Worm (Caenorhabditis elegans) whole organism, L4 larva: ENCODE results near the gene bcmo-1.
A peak's percentile ranks its signal among the peaks of the same experiment; 100 is the strongest.

ENCODE experiments used
- F10B5.3 ChIP-seq: sonication (generic microtip); optimal IDR thresholded peaks from 2 replicates; lab custom pipeline; 2016; ENCODE audit warnings: mild to moderate bottlenecking, missing genetic modification characterization, missing compliant biosample characterization
- F37D6.2 ChIP-seq: sonication (generic microtip); optimal IDR thresholded peaks from 2 replicates; lab custom pipeline; 2016; ENCODE audit warnings: mild to moderate bottlenecking, missing genetic modification characterization, missing compliant biosample characterization
- F49E8.2 ChIP-seq: sonication (generic microtip); optimal IDR thresholded peaks from 2 replicates; lab custom pipeline; 2016; ENCODE audit warnings: missing compliant biosample characterization, mild to moderate bottlenecking, missing genetic modification characterization, borderline replicate concordance
- Y48G9A.11 ChIP-seq: fragments of 200-800 bp; sonication (Bioruptor generic); IDR thresholded peaks from 2 replicates; pipeline ENCODE4 v1.3.6; 2022; ENCODE audit warnings: missing genetic modification reagents, missing genetic modification characterization, missing compliant biosample characterization
- Y75B8A.6 ChIP-seq: fragments of 200-800 bp; sonication (Bioruptor generic); IDR thresholded peaks from 2 replicates; pipeline ENCODE4 v1.3.6; 2022; ENCODE audit warnings: missing genetic modification reagents, missing genetic modification characterization, missing compliant biosample characterization
- aha-1 ChIP-seq: fragments of 150-350 bp; peaks from one replicate; lab custom pipeline; 2014; ENCODE audit warnings: missing biosample characterization, missing genetic modification characterization
- aly-2 ChIP-seq: sonication (generic microtip); optimal IDR thresholded peaks from 2 replicates; lab custom pipeline; 2018; ENCODE audit warnings: missing biosample characterization, missing genetic modification characterization
- ama-1 ChIP-seq: fragments of 150-350 bp; optimal IDR thresholded peaks from 2 replicates; lab custom pipeline; 2014; ENCODE audit warnings: inconsistent platforms, mixed read lengths
- arid-1 ChIP-seq: fragments of 200-800 bp; sonication (Bioruptor generic); conservative IDR thresholded peaks from 2 replicates; pipeline ENCODE4 v1.3.6; 2022; ENCODE audit warnings: missing genetic modification reagents, missing genetic modification characterization, missing compliant biosample characterization
- ceh-32 ChIP-seq: sonication (generic microtip); optimal IDR thresholded peaks from 2 replicates; lab custom pipeline; 2016; ENCODE audit warnings: mild to moderate bottlenecking, missing genetic modification characterization, missing compliant biosample characterization; ENCODE audit not compliant: poor library complexity
- ceh-44 ChIP-seq: fragments of 200-800 bp; sonication (Bioruptor generic); IDR thresholded peaks from 2 replicates; pipeline ENCODE4 v1.3.6; 2022; ENCODE audit warnings: missing genetic modification reagents, missing genetic modification characterization, missing compliant biosample characterization
- ceh-82 ChIP-seq: sonication (generic microtip); optimal IDR thresholded peaks from 2 replicates; lab custom pipeline; 2017; ENCODE audit warnings: missing biosample characterization, missing genetic modification characterization
- ces-1 ChIP-seq: fragments of 150-350 bp; sonication (generic microtip); optimal IDR thresholded peaks from 4 replicates; lab custom pipeline; 2014; ENCODE audit warnings: missing biosample characterization, missing genetic modification reagents, missing genetic modification characterization
- daf-12 ChIP-seq: fragments of 150-350 bp; optimal IDR thresholded peaks from 2 replicates; lab custom pipeline; 2014; ENCODE audit warnings: missing biosample characterization, missing genetic modification reagents, missing genetic modification characterization
- daf-16 ChIP-seq, 3 experiments: sonication (generic microtip); optimal IDR thresholded peaks; 2 replicates each; lab custom pipeline; 2016 to 2017; ENCODE audit warnings: missing genetic modification characterization in 3 of 3, missing genetic modification reagents in 3 of 3, mild to moderate bottlenecking in 2 of 3, missing compliant biosample characterization in 2 of 3, missing biosample characterization in 1 of 3, moderate library complexity in 1 of 3
- daf-8 ChIP-seq: fragments of 200-800 bp; sonication (Bioruptor generic); IDR thresholded peaks from 2 replicates; pipeline ENCODE4 v1.3.6; 2022; ENCODE audit warnings: missing genetic modification characterization, missing compliant biosample characterization
- dmd-6 ChIP-seq: fragments of 200-800 bp; sonication (Bioruptor generic); IDR thresholded peaks from 2 replicates; pipeline ENCODE4 v1.3.6; 2022; ENCODE audit warnings: missing genetic modification reagents, missing genetic modification characterization, missing compliant biosample characterization
- dmd-9 ChIP-seq: fragments of 200-800 bp; sonication (Bioruptor generic); IDR thresholded peaks from 2 replicates; pipeline ENCODE4 v1.3.6; 2022; ENCODE audit warnings: missing genetic modification reagents, missing genetic modification characterization, missing compliant biosample characterization
- duxl-1 ChIP-seq: sonication (generic microtip); optimal IDR thresholded peaks from 2 replicates; lab custom pipeline; 2016; ENCODE audit warnings: mild to moderate bottlenecking, missing genetic modification characterization, moderate library complexity, missing compliant biosample characterization; ENCODE audit not compliant: poor library complexity
- egl-43 ChIP-seq: fragments of 200-800 bp; sonication (Bioruptor generic); IDR thresholded peaks from 2 replicates; pipeline ENCODE4 v1.3.6; 2022; ENCODE audit warnings: missing genetic modification reagents, missing genetic modification characterization, missing compliant biosample characterization
- fos-1 ChIP-seq: fragments of 150-350 bp; optimal IDR thresholded peaks from 2 replicates; lab custom pipeline; 2014; ENCODE audit warnings: missing biosample characterization, missing genetic modification characterization
- jun-1 ChIP-seq: fragments of 150-350 bp; optimal IDR thresholded peaks from 2 replicates; lab custom pipeline; 2014; ENCODE audit warnings: missing biosample characterization, missing genetic modification reagents, missing genetic modification characterization
- lin-29 ChIP-seq: fragments of 200-800 bp; sonication (Bioruptor generic); IDR thresholded peaks from 2 replicates; pipeline ENCODE4 v1.3.6; 2022; ENCODE audit warnings: missing genetic modification reagents, missing genetic modification characterization, missing compliant biosample characterization
- lin-38 ChIP-seq: fragments of 200-800 bp; sonication (Bioruptor generic); IDR thresholded peaks from 2 replicates; pipeline ENCODE4 v1.3.6; 2022; ENCODE audit warnings: missing genetic modification reagents, missing genetic modification characterization, missing compliant biosample characterization
- lin-39 ChIP-seq: fragments of 150-350 bp; optimal IDR thresholded peaks from 2 replicates; lab custom pipeline; 2014; ENCODE audit warnings: missing biosample characterization, missing genetic modification reagents, missing genetic modification characterization
- lir-3 ChIP-seq: sonication (generic microtip); optimal IDR thresholded peaks from 2 replicates; lab custom pipeline; 2016; ENCODE audit warnings: mild to moderate bottlenecking, missing genetic modification characterization, missing compliant biosample characterization
- lsy-2 ChIP-seq, 2 experiments: fragments of 150-350 bp in 1 of 2; sonication (generic microtip) in 1 of 2; optimal IDR thresholded peaks; 2 replicates each; lab custom pipeline; 2014 to 2017; ENCODE audit warnings: missing biosample characterization in 2 of 2, missing genetic modification characterization in 2 of 2
- madf-5 ChIP-seq, 2 experiments: fragments of 200-800 bp; sonication (Bioruptor generic); IDR thresholded peaks; 2 replicates each; pipeline ENCODE4 v1.3.6; 2022; ENCODE audit warnings: missing compliant biosample characterization in 2 of 2, missing genetic modification characterization in 2 of 2
- mdl-1 ChIP-seq, 2 experiments: fragments of 150-350 bp in 1 of 2; sonication (generic microtip) in 1 of 2; optimal IDR thresholded peaks; 2 replicates each; lab custom pipeline; 2014 to 2017; ENCODE audit warnings: missing biosample characterization in 2 of 2, missing genetic modification characterization in 2 of 2
- mes-2 ChIP-seq: sonication (generic microtip); optimal IDR thresholded peaks from 2 replicates; lab custom pipeline; 2016; ENCODE audit warnings: missing genotype, mild to moderate bottlenecking, missing genetic modification characterization, missing compliant biosample characterization; ENCODE audit not compliant: poor library complexity, severe bottlenecking
- mxl-2 ChIP-seq: fragments of 200-800 bp; sonication (Bioruptor generic); conservative IDR thresholded peaks from 2 replicates; pipeline ENCODE4 v1.3.6; 2022; ENCODE audit warnings: missing genetic modification reagents, missing genetic modification characterization, missing compliant biosample characterization
- mxl-3 ChIP-seq: fragments of 200-800 bp; sonication (Bioruptor generic); optimal IDR thresholded peaks from 2 replicates; lab custom pipeline; 2018; ENCODE audit warnings: mild to moderate bottlenecking, missing genetic modification characterization, missing compliant biosample characterization
- nhr-102 ChIP-seq: sonication (generic microtip); optimal IDR thresholded peaks from 2 replicates; lab custom pipeline; 2016; ENCODE audit warnings: mild to moderate bottlenecking, missing genetic modification characterization, moderate library complexity, missing compliant biosample characterization
- nhr-11 ChIP-seq: fragments of 150-350 bp; optimal IDR thresholded peaks from 2 replicates; lab custom pipeline; 2014; ENCODE audit warnings: missing biosample characterization, missing genetic modification characterization
- nhr-28 ChIP-seq: fragments of 150-350 bp; optimal IDR thresholded peaks from 2 replicates; lab custom pipeline; 2014; ENCODE audit warnings: missing biosample characterization, missing genetic modification characterization
- nhr-41 ChIP-seq: fragments of 200-800 bp; sonication (Bioruptor generic); IDR thresholded peaks from 2 replicates; pipeline ENCODE4 v1.3.6; 2022; ENCODE audit warnings: missing genetic modification reagents, missing genetic modification characterization, missing compliant biosample characterization
- nhr-6 ChIP-seq: fragments of 150-350 bp; optimal IDR thresholded peaks from 2 replicates; lab custom pipeline; 2014; ENCODE audit warnings: missing biosample characterization, missing genetic modification characterization
- nhr-76 ChIP-seq: fragments of 150-350 bp; optimal IDR thresholded peaks from 2 replicates; lab custom pipeline; 2014; ENCODE audit warnings: missing biosample characterization, missing genetic modification characterization
- pha-4 ChIP-seq, 2 experiments: fragments of 150-350 bp in 1 of 2; fragments of 200-800 bp in 1 of 2; sonication (Bioruptor generic) in 1 of 2; IDR thresholded peaks in 1 of 2; optimal IDR thresholded peaks in 1 of 2; 2 replicates each; pipeline versions ENCODE4 v1.3.6 to Lab custom; 2014 to 2022; ENCODE audit warnings: missing genetic modification characterization in 2 of 2, missing genetic modification reagents in 2 of 2, missing biosample characterization in 1 of 2, missing compliant biosample characterization in 1 of 2
- php-3 ChIP-seq: fragments of 200-800 bp; sonication (Bioruptor generic); IDR thresholded peaks from 2 replicates; pipeline ENCODE4 v1.3.6; 2022; ENCODE audit warnings: missing genetic modification reagents, missing genetic modification characterization, missing compliant biosample characterization
- pqm-1 ChIP-seq: sonication (generic microtip); optimal IDR thresholded peaks from 2 replicates; lab custom pipeline; 2017; ENCODE audit warnings: missing biosample characterization, missing genetic modification characterization
- skn-1 ChIP-seq: fragments of 150-350 bp; optimal IDR thresholded peaks from 2 replicates; lab custom pipeline; 2014; ENCODE audit warnings: missing biosample characterization, missing genetic modification characterization
- snpc-1.2 ChIP-seq: fragments of 200-800 bp; sonication (Bioruptor generic); IDR thresholded peaks from 2 replicates; pipeline ENCODE4 v1.3.6; 2022; ENCODE audit warnings: missing genetic modification reagents, missing genetic modification characterization, missing compliant biosample characterization
- tra-1 ChIP-seq: fragments of 200-800 bp; sonication (Bioruptor generic); IDR thresholded peaks from 2 replicates; pipeline ENCODE4 v1.3.6; 2022; ENCODE audit warnings: missing genetic modification reagents, missing genetic modification characterization, missing compliant biosample characterization
- unc-130 ChIP-seq: sonication (generic microtip); optimal IDR thresholded peaks from 2 replicates; lab custom pipeline; 2016; ENCODE audit warnings: missing genetic modification reagents, missing genetic modification characterization, missing compliant biosample characterization
- zfp-3 ChIP-seq: fragments of 200-800 bp; sonication (Bioruptor generic); conservative IDR thresholded peaks from 2 replicates; pipeline ENCODE4 v1.3.6; 2022; ENCODE audit warnings: missing genetic modification reagents, missing genetic modification characterization, missing compliant biosample characterization
- zip-2 ChIP-seq: fragments of 150-350 bp; optimal IDR thresholded peaks from 2 replicates; lab custom pipeline; 2014; ENCODE audit warnings: missing biosample characterization, missing genetic modification characterization

bcmo-1 gene

DNA sequence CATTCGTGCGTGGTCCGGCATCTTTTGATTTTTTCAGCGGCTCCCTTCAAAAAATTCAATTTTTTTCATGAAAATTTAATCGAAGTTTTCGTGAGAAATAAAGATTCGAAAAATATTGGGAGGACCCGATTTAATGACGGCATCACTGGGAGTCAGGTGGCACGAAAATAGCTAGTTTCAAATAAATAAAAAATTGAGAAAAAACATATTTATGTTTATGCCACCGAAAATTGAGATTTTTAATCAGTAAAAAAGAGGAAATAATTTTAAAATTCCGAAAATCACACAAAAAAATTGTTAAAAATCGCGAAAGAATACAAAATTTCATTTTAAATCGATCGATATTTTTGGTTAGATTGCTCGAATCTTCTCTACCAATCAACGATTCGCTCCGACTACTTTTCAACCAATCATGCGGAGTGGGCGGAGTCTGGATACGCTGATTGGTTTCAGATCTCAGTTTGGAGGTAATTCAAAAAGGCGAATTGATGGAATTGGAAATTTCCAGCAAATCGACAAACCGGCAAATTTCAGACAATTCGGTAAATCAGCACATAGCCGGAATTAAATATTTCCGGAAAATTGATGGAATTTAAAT, 47.7 kb downstream of the bcmo-1 start, which contains the start of gene gsy-1:
Gene gsy-1 (minus strand): TSS at position 51 of the 598 bp plus-strand sequence.
- TF ChIP-seq daf-16 (GFP tag; optimal IDR thresholded peaks at IDR 0.05; lab: Kevin White, UChicago), result peak in 1 of 2 experiments; percentile 52
- no peak for TF ChIP-seq daf-16 (tag; optimal IDR thresholded peaks at IDR 0.05; lab: Kevin White, UChicago)
- no peak for TF ChIP-seq skn-1 (tag; lab: Kevin White, UChicago)
- TF ChIP-seq, all 104 proteins: peak for 1

DNA sequence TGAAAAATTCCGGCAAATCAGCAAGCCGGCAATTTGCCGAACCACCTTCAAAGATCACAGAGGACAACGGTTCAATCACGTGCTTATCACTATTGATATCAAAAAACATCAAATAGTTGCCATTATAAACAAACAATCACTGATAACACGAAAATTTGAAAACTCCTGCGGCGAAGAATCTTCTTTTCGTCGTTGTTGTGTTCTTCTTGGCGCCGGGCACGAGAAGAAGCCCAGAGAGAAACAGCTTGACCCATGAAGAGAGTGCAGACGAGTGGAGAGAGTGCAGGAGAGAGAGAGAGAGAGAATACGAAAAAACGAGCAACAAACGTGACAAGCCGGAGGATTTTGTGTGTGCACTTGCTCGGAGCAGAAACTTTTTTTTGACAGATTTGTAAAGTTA, 48.2 kb downstream of the bcmo-1 start:
- peak; percentile 75 for TF ChIP-seq pqm-1
- no peak for TF ChIP-seq F37D6.2 (tag; lab: Kevin White, UChicago)
- TF ChIP-seq F49E8.2 (tag; lab: Kevin White, UChicago), result no peak
- peak; percentile 66 for TF ChIP-seq php-3 (GFP tag; lab: Robert Waterston, UW)
- peak; percentile 69 for TF ChIP-seq nhr-102
- TF ChIP-seq ceh-82, result no peak
- peak; percentile 98 for TF ChIP-seq aha-1
- no peak for TF ChIP-seq ces-1 (GFP tag; lab: Kevin White, UChicago)
- no peak for TF ChIP-seq duxl-1 (tag; lab: Kevin White, UChicago)
- peak; percentile 85 for TF ChIP-seq tra-1
- TF ChIP-seq mdl-1 (tag; optimal IDR thresholded peaks at IDR 0.05; lab: Kevin White, UChicago), result peak; percentile 43 to 90
- no peak for TF ChIP-seq fos-1 (tag; lab: Kevin White, UChicago)
- no peak for TF ChIP-seq madf-5 (GFP tag; IDR thresholded peaks at IDR 0.05; lab: Robert Waterston, UW)
- no peak for TF ChIP-seq lin-39 (tag; lab: Kevin White, UChicago)
- no peak for TF ChIP-seq dmd-9 (GFP tag; lab: Robert Waterston, UW)
- no peak for TF ChIP-seq F10B5.3 (tag; lab: Kevin White, UChicago)
- no peak for TF ChIP-seq snpc-1.2
- no peak for TF ChIP-seq unc-130 (GFP tag; lab: Kevin White, UChicago)
- TF ChIP-seq lsy-2 (tag; optimal IDR thresholded peaks at IDR 0.05; lab: Kevin White, UChicago), result peak in 1 of 2 experiments; percentile 61
- peak; percentile 45; the same call in 1 of the 2 replicates for TF ChIP-seq pha-4 (GFP tag; IDR thresholded peaks at IDR 0.05; lab: Robert Waterston, UW)
- no peak for TF ChIP-seq pha-4 (tag; optimal IDR thresholded peaks at IDR 0.05; lab: Kevin White, UChicago)
- TF ChIP-seq mes-2, result peak; percentile 43
- TF ChIP-seq nhr-28 (tag; lab: Kevin White, UChicago), result peak; percentile 88
- peak; percentile 93 for TF ChIP-seq dmd-6
- TF ChIP-seq lin-38, result peak; percentile 37
- TF ChIP-seq Y48G9A.11 (GFP tag; lab: Robert Waterston, UW), result no peak
- TF ChIP-seq zip-2, result no peak
- no peak for TF ChIP-seq lin-29
- peak; percentile 14 for TF ChIP-seq ama-1 (lab: Kevin White, UChicago)
- TF ChIP-seq ceh-32 (tag; lab: Kevin White, UChicago), result no peak
- no peak for TF ChIP-seq aly-2 (tag; lab: Kevin White, UChicago)
- TF ChIP-seq jun-1 (tag; lab: Kevin White, UChicago), result no peak
- TF ChIP-seq nhr-6, result peak; percentile 58
- TF ChIP-seq mxl-3, result no peak
- TF ChIP-seq nhr-11 (tag; lab: Kevin White, UChicago), result peak; percentile 39
- TF ChIP-seq zfp-3 (GFP tag; lab: Robert Waterston, UW), result 0 out of 2 replicates have a peak, but pooled peaks have one; percentile 37
- TF ChIP-seq daf-16 (GFP tag; optimal IDR thresholded peaks at IDR 0.05; lab: Kevin White, UChicago), result peak; percentile 72 to 85
- TF ChIP-seq daf-16 (tag; optimal IDR thresholded peaks at IDR 0.05; lab: Kevin White, UChicago), result peak; percentile 99
- TF ChIP-seq mxl-2 (GFP tag; lab: Robert Waterston, UW), result no peak
- TF ChIP-seq arid-1 (GFP tag; lab: Robert Waterston, UW), result no peak
- no peak for TF ChIP-seq Y75B8A.6 (GFP tag; lab: Robert Waterston, UW)
- TF ChIP-seq daf-8 (GFP tag; lab: Robert Waterston, UW), result no peak
- TF ChIP-seq nhr-41, result 0 out of 2 replicates have a peak, but pooled peaks have one; percentile 41
- no peak for TF ChIP-seq nhr-76 (tag; lab: Kevin White, UChicago)
- TF ChIP-seq ceh-44, result no peak
- TF ChIP-seq daf-12 (tag; lab: Kevin White, UChicago), result no peak
- TF ChIP-seq egl-43, result no peak
- TF ChIP-seq lir-3 (tag; lab: Kevin White, UChicago), result no peak
